Worm (Caenorhabditis elegans) whole organism, dauer: ENCODE measurements around the gene egl-21.

Experiments
- unc-62 ChIP-seq: sonication (generic microtip); optimal IDR thresholded peaks from 2 replicates; lab custom pipeline; 2017; ENCODE audit warnings: missing biosample characterization, missing genetic modification reagents, missing genetic modification characterization

Gene egl-21

DNA sequence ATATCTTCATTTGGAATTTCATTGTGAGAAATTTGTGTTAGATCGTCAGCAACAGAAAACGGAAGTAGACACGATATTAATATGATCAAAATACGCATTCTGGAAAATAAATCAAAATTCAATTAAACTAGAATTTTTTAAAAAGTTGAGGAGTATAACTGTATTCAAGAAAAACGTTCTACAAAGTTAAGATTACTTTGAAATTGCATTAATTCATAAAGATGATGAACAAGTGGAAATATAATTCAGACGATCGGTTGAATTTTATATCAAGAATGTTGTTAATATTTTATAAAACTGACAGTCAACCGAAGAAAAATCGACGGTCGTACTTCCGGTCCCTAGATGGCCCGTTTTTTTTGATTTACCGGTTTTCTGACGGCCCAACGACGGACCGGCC lies 28.6 kb downstream of the egl-21 start, which contains the start of gene F01D4.8:
F01D4.8 (minus strand) TSS at position 101 of the 400 bp plus-strand sequence.
- TF ChIP-seq unc-62 (GFP tag; lab: Kevin White, UChicago): no peak

DNA sequence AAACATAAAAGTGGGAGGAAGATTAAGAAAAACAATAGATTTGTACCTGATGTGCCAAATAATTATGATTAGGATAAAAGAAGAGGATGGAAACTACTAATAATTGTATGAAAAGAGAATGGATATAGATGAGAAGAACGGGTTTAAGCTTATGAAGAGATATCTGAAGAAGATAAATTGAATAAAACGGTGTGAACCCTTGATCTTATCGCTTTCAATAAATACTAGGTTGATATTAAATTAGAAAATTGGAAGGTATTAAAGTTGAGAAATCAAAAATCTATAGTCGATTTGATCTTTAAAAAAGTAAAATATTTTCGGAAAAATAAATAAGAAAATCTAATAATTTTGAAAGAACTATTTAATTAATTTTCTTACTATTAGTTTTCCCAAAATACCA lies 31.8 kb downstream of the egl-21 start, which contains the start of gene F13B12.4:
F13B12.4 (minus strand) TSS at position 101 of the 400 bp plus-strand sequence.
- TF ChIP-seq unc-62 (GFP tag; lab: Kevin White, UChicago): no peak

DNA sequence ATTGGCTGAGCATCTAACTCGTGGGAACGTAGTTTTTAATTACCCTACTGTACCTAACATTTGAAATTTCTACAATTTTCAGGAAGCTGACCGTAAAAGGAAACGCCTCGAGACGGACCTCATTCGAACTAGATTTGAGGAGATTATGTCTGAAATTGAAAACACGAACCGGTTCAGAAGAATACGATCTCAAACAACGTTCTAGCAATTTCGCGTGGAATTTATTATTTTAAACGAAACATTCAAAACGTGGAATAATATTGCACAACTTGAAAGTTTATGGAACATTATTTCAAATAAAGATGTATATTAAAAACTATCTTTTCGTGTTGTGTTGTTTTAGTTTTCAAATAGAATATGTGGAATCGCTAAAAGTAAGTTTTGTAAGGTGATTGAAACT lies 38.1 kb downstream of the egl-21 start, which contains the start of gene F13B12.7:
F13B12.7 (plus strand) TSS at position 301 of the 400 bp plus-strand sequence.
- no peak for TF ChIP-seq unc-62 (GFP tag; lab: Kevin White, UChicago)

DNA sequence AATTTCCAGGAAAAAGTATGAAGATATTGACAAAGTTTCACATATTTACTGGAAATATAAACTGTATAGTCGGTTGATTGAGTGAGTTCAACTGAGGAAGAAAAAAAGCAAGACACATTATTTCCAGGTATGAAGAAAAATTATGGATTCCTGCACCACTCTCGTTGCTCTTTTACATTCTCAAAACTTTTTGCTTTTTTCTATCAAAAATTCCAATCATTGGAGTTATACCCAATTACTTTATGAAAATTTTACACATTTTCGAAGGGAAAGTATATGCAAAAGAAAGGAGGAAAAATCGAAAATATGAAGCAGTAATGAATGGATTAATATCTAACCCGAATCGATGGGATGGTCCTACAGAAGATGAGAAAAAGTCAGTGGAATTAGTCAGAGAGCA lies 38.7 kb downstream of the egl-21 start:
- no peak for TF ChIP-seq unc-62 (GFP tag; lab: Kevin White, UChicago)

DNA sequence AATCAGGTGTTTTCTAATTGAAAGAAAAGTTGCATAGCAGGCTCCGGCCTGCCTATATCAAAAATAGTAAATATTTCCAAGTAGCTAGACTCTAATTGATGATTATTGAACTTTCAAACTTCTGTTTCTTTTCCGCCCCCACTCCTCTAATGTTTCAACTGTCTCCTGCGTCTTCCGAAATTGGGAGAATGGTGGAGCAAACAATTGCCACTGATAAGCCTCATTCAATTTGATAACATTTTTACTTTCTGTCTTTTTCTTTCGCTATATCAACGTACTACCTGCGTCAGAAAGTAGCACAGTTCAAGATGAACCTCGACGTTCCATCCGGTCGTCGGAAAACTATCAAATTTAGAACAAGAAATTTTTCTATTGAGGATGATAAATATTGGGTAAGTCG lies 42.7 kb downstream of the egl-21 start, which contains the start of gene F13B12.3:
F13B12.3 (plus strand) TSS at position 223 of the 400 bp plus-strand sequence.
- TF ChIP-seq unc-62 (GFP tag; lab: Kevin White, UChicago): no peak

DNA sequence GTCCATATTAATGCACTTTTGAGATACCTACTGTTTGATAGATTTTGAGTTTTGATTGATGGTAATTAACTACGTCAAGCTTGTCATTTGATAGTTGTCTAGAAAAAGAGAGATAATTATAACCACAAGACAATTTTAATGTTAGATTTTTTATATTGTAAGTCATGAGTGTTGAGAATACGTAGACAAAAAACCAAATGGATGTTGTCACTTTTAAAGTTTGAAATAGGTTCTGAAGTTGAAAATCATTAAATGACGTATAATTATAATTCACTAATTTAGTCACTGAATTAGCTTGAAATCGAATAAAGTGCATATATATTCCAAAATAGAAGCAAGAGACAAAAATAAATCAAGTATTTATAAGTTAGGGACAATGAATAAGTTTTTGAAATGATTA lies 44.5 kb downstream of the egl-21 start:
- TF ChIP-seq unc-62 (GFP tag; lab: Kevin White, UChicago): no peak

DNA sequence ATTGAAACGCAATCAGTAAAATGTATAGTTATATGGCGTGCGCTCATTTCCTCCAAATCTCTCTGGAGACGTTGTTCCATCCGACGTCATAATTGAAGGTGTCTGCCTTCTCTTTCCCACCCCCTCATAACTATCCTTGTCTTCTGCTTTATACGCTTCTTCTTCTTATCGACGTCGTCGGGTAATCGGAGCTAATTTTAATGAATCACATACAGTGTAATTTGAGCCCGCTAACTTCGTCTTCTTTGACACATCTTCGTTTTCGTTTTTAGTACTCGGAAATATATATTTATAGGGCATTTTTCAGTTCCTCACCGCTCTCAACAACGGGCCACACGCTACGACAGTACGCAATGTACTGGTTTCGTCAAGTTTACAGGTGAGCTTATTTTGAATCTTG lies 45.2 kb downstream of the egl-21 start, which contains the start of gene ins-1:
ins-1 (plus strand) TSS at position 301 of the 400 bp plus-strand sequence.
- no peak for TF ChIP-seq unc-62 (GFP tag; lab: Kevin White, UChicago)

DNA sequence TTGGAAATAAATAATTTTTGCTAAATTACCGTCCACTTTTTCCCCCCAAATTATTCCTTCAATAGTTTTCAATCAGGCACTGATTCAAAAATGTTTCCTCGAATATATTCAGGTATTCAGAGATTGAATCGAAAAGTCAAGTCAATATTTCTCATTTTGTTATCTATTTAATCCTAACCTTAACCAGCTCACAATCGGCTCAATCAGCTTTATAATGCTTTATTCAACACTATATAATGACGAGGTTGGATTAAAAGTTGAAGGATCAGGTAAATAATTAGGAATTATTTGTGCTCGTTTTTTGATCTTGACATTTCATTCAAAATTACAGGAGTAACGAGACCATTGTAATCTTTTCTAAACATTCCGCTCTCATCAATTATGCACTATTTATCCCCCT lies 51.1 kb downstream of the egl-21 start:
- TF ChIP-seq unc-62 (GFP tag; lab: Kevin White, UChicago): no peak

DNA sequence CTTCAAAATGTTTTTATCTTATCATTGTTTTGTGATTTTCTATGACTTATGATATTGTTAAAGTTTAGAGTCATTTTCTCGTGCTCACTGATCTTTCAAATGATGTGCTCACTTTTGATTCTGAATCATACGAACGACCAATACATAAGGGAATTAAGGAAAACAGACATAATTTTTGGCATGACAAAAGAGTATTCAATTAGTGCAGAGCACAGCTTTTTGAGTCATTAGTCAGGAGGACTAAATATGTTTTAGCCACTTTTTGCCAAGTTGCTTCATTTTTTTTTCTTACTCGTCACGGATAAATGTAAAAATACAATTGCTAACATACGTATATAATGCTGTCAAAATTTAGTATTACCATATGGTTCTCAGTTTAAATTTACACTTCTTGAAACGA lies 52.5 kb downstream of the egl-21 start, which contains the start of gene F13B12.2:
F13B12.2 (minus strand) TSS at position 2 of the 400 bp plus-strand sequence.
- TF ChIP-seq unc-62 (GFP tag; lab: Kevin White, UChicago): no peak
